Worm (Caenorhabditis elegans) whole organism, late embryonic: Measurements from ENCODE around the gene grsp-3.

ENCODE experiments used
- ceh-9 ChIP-seq: sonication (generic microtip); optimal IDR thresholded peaks from 2 replicates; lab custom pipeline; 2016; ENCODE audit warnings: mild to moderate bottlenecking, missing genetic modification characterization, inconsistent platforms, missing compliant biosample characterization
- fkh-10 ChIP-seq: fragments of 150-350 bp; optimal IDR thresholded peaks from 2 replicates; lab custom pipeline; 2014; ENCODE audit warnings: missing biosample characterization, missing genetic modification reagents, missing genetic modification characterization
- pqm-1 ChIP-seq: sonication (generic microtip); optimal IDR thresholded peaks from 2 replicates; lab custom pipeline; 2016; ENCODE audit warnings: missing genetic modification characterization, missing compliant biosample characterization

- TF ChIP-seq ceh-9 (tag; lab: Kevin White, UChicago) (no peak), fkh-10 (GFP tag; lab: Kevin White, UChicago) (no peak), pqm-1 (tag; lab: Kevin White, UChicago) (no peak)
These were observed 7.4 kb upstream of the grsp-3 start for ce11 chrIV:7139143-7139542.
